Fruit fly (Drosophila melanogaster) whole organism, prepupa: ENCODE data around the gene Phae2.

Experiments
- CG1621 ChIP-seq: fragments of 200-800 bp; sonication (Bioruptor generic); optimal IDR thresholded peaks from 3 replicates; lab custom pipeline; 2018; ENCODE audit warnings: missing biosample characterization, mild to moderate bottlenecking, missing genetic modification characterization
- CG16779 ChIP-seq: fragments of 200-800 bp; sonication (Bioruptor generic); optimal IDR thresholded peaks from 3 replicates; lab custom pipeline; 2017; ENCODE audit warnings: missing biosample characterization, mild to moderate bottlenecking, missing genetic modification characterization
- CG3919 ChIP-seq: fragments of 200-800 bp; sonication (Bioruptor generic); optimal IDR thresholded peaks from 3 replicates; lab custom pipeline; 2016; ENCODE audit warnings: missing biosample characterization, missing genetic modification characterization
- CG6792 ChIP-seq: fragments of 200-800 bp; sonication (Bioruptor generic); optimal IDR thresholded peaks from 3 replicates; lab custom pipeline; 2016; ENCODE audit warnings: missing biosample characterization, missing genetic modification characterization
- CG6808 ChIP-seq: fragments of 200-800 bp; sonication (Bioruptor generic); optimal IDR thresholded peaks from 3 replicates; lab custom pipeline; 2017; ENCODE audit warnings: missing biosample characterization, missing genetic modification characterization, mild to moderate bottlenecking, moderate library complexity, missing genetic modification reagents
- CG7368 ChIP-seq: fragments of 200-800 bp; sonication (Bioruptor generic); optimal IDR thresholded peaks from 3 replicates; lab custom pipeline; 2016; ENCODE audit warnings: missing biosample characterization, missing genetic modification characterization
- Eip93F ChIP-seq: fragments of 200-800 bp; sonication (Bioruptor generic); optimal IDR thresholded peaks from 2 replicates; lab custom pipeline; 2016; ENCODE audit warnings: missing biosample characterization, mild to moderate bottlenecking, missing genetic modification characterization
- Hr38 ChIP-seq: sonication (Bioruptor generic); optimal IDR thresholded peaks from 2 replicates; lab custom pipeline; 2016; ENCODE audit warnings: missing biosample characterization, missing genetic modification characterization
- Hr39 ChIP-seq: fragments of 200-800 bp; sonication (Bioruptor generic); optimal IDR thresholded peaks from 2 replicates; lab custom pipeline; 2016; ENCODE audit warnings: missing biosample characterization, missing genetic modification characterization
- Hr4 ChIP-seq: fragments of 200-800 bp; sonication (Bioruptor generic); optimal IDR thresholded peaks from 3 replicates; lab custom pipeline; 2016; ENCODE audit warnings: missing biosample characterization, missing genetic modification characterization
- OdsH ChIP-seq: fragments of 200-800 bp; sonication (Bioruptor generic); optimal IDR thresholded peaks from 3 replicates; lab custom pipeline; 2016; ENCODE audit warnings: missing biosample characterization, missing genetic modification characterization
- spab ChIP-seq: fragments of 200-800 bp; sonication (Bioruptor generic); optimal IDR thresholded peaks from 2 replicates; lab custom pipeline; 2017; ENCODE audit warnings: missing biosample characterization, mild to moderate bottlenecking, missing genetic modification characterization, missing genetic modification reagents

- no peak for TF ChIP-seq Eip93F
- TF ChIP-seq spab (GFP tag; lab: Kevin White, UChicago) = no peak
- no peak for TF ChIP-seq OdsH (GFP tag; lab: Kevin White, UChicago)
- TF ChIP-seq CG16779 (tag; lab: Kevin White, UChicago) = no peak
- no peak for TF ChIP-seq Hr4 (GFP tag; lab: Kevin White, UChicago)
- TF ChIP-seq CG6792 = no peak
- no peak for TF ChIP-seq CG6808 (GFP tag; lab: Kevin White, UChicago)
- TF ChIP-seq CG7368 (GFP tag; lab: Kevin White, UChicago) = no peak
- no peak for TF ChIP-seq Hr38
- TF ChIP-seq CG1621 = no peak
- TF ChIP-seq CG3919 (GFP tag; lab: Kevin White, UChicago) = no peak
- no peak for TF ChIP-seq Hr39 (GFP tag; lab: Kevin White, UChicago)
Observed at dm6 chr2L:12115809-12116208, 4.9 kb downstream of the Phae2 start.
